Fruit fly (Drosophila melanogaster) whole organism, prepupa: Measurements from ENCODE around the gene CG32110.
A peak's percentile ranks its signal among the peaks of the same experiment; 100 is the strongest.

Source experiments
- Blimp-1 ChIP-seq: fragments of 200-800 bp; sonication (Bioruptor generic); optimal IDR thresholded peaks from 3 replicates; lab custom pipeline; 2017; ENCODE audit warnings: missing biosample characterization, missing genetic modification characterization, mild to moderate bottlenecking, moderate library complexity, missing genetic modification reagents
- CG10631 ChIP-seq: fragments of 200-800 bp; sonication (Bioruptor generic); optimal IDR thresholded peaks from 2 replicates; lab custom pipeline; 2016; ENCODE audit warnings: missing biosample characterization, missing genetic modification characterization
- CG11902 ChIP-seq: fragments of 200-800 bp; sonication (Bioruptor generic); optimal IDR thresholded peaks from 3 replicates; lab custom pipeline; 2016; ENCODE audit warnings: missing biosample characterization, missing genetic modification characterization
- CG15336 ChIP-seq: fragments of 200-800 bp; sonication (Bioruptor generic); IDR thresholded peaks from 2 replicates; pipeline ENCODE4 v1.3.6; 2022; ENCODE audit warnings: missing biosample characterization, missing genetic modification characterization
- CG1621 ChIP-seq: fragments of 200-800 bp; sonication (Bioruptor generic); optimal IDR thresholded peaks from 3 replicates; lab custom pipeline; 2018; ENCODE audit warnings: missing biosample characterization, mild to moderate bottlenecking, missing genetic modification characterization
- CG16779 ChIP-seq: fragments of 200-800 bp; sonication (Bioruptor generic); optimal IDR thresholded peaks from 3 replicates; lab custom pipeline; 2017; ENCODE audit warnings: missing biosample characterization, mild to moderate bottlenecking, missing genetic modification characterization
- CG3032 ChIP-seq: fragments of 200-800 bp; optimal IDR thresholded peaks from 2 replicates; lab custom pipeline; 2019; ENCODE audit warnings: missing biosample characterization, mild to moderate bottlenecking, missing genetic modification characterization, moderate library complexity
- CG31627 ChIP-seq: fragments of 200-800 bp; sonication (Bioruptor generic); optimal IDR thresholded peaks from 3 replicates; lab custom pipeline; 2016; ENCODE audit warnings: missing biosample characterization, missing genetic modification characterization
- CG34406 ChIP-seq: fragments of 200-800 bp; sonication (Bioruptor generic); optimal IDR thresholded peaks from 3 replicates; lab custom pipeline; 2016; ENCODE audit warnings: missing biosample characterization, missing genetic modification characterization
- CG3919 ChIP-seq: fragments of 200-800 bp; sonication (Bioruptor generic); optimal IDR thresholded peaks from 3 replicates; lab custom pipeline; 2016; ENCODE audit warnings: missing biosample characterization, missing genetic modification characterization
- CG4318 ChIP-seq: fragments of 200-800 bp; sonication (Bioruptor generic); optimal IDR thresholded peaks from 3 replicates; lab custom pipeline; 2017; ENCODE audit warnings: missing biosample characterization, mild to moderate bottlenecking, missing genetic modification characterization
- CG6163 ChIP-seq: fragments of 200-800 bp; sonication (Bioruptor generic); IDR thresholded peaks from 3 replicates; pipeline ENCODE4 v1.3.6; 2022; ENCODE audit warnings: missing biosample characterization, missing genetic modification characterization
- CG6276 ChIP-seq: fragments of 200-800 bp; sonication (Bioruptor generic); optimal IDR thresholded peaks from 2 replicates; lab custom pipeline; 2017; ENCODE audit warnings: missing biosample characterization, mild to moderate bottlenecking, missing genetic modification characterization
- CG6808 ChIP-seq: fragments of 200-800 bp; sonication (Bioruptor generic); optimal IDR thresholded peaks from 3 replicates; lab custom pipeline; 2017; ENCODE audit warnings: missing biosample characterization, missing genetic modification characterization, mild to moderate bottlenecking, moderate library complexity, missing genetic modification reagents
- CG6854 ChIP-seq: fragments of 200-800 bp; sonication (Bioruptor generic); optimal IDR thresholded peaks from 2 replicates; lab custom pipeline; 2017; ENCODE audit warnings: missing biosample characterization, mild to moderate bottlenecking, missing genetic modification characterization
- CG8119 ChIP-seq: fragments of 200-800 bp; sonication (Bioruptor generic); IDR thresholded peaks from 3 replicates; pipeline ENCODE4 v1.3.6; 2022; ENCODE audit warnings: missing biosample characterization, missing genetic modification characterization
- CG8319 ChIP-seq: fragments of 200-800 bp; sonication (Bioruptor generic); optimal IDR thresholded peaks from 3 replicates; lab custom pipeline; 2016; ENCODE audit warnings: missing biosample characterization, missing genetic modification characterization
- CG8632 ChIP-seq: fragments of 200-800 bp; sonication (Bioruptor generic); optimal IDR thresholded peaks from 3 replicates; lab custom pipeline; 2016; ENCODE audit warnings: missing biosample characterization, missing genetic modification characterization
- Eip78C ChIP-seq: fragments of 200-800 bp; sonication (Bioruptor generic); peaks from one replicate; lab custom pipeline; 2016; ENCODE audit warnings: missing biosample characterization, missing genetic modification characterization
- Eip93F ChIP-seq: fragments of 200-800 bp; sonication (Bioruptor generic); optimal IDR thresholded peaks from 2 replicates; lab custom pipeline; 2016; ENCODE audit warnings: missing biosample characterization, mild to moderate bottlenecking, missing genetic modification characterization
- Ets21C ChIP-seq: fragments of 200-800 bp; sonication (Bioruptor generic); optimal IDR thresholded peaks from 3 replicates; lab custom pipeline; 2016; ENCODE audit warnings: missing biosample characterization, missing genetic modification characterization
- Gug ChIP-seq: fragments of 200-800 bp; sonication (Bioruptor generic); IDR thresholded peaks from 2 replicates; pipeline ENCODE4 v1.3.6; 2022; ENCODE audit warnings: missing biosample characterization, missing genetic modification characterization
- Hr4 ChIP-seq: fragments of 200-800 bp; sonication (Bioruptor generic); optimal IDR thresholded peaks from 3 replicates; lab custom pipeline; 2016; ENCODE audit warnings: missing biosample characterization, missing genetic modification characterization
- Met ChIP-seq: fragments of 200-800 bp; sonication (Bioruptor generic); optimal IDR thresholded peaks from 3 replicates; lab custom pipeline; 2016; ENCODE audit warnings: missing biosample characterization, missing genetic modification characterization
- OdsH ChIP-seq: fragments of 200-800 bp; sonication (Bioruptor generic); optimal IDR thresholded peaks from 3 replicates; lab custom pipeline; 2016; ENCODE audit warnings: missing biosample characterization, missing genetic modification characterization
- Smox ChIP-seq: fragments of 200-800 bp; sonication (Bioruptor generic); optimal IDR thresholded peaks from 3 replicates; lab custom pipeline; 2016; ENCODE audit warnings: missing biosample characterization, missing genetic modification characterization
- Sox14 ChIP-seq: fragments of 200-800 bp; sonication (Bioruptor generic); optimal IDR thresholded peaks from 3 replicates; lab custom pipeline; 2016; ENCODE audit warnings: missing biosample characterization, missing genetic modification characterization
- Sox15 ChIP-seq: fragments of 200-800 bp; sonication (Bioruptor generic); optimal IDR thresholded peaks from 3 replicates; lab custom pipeline; 2016; ENCODE audit warnings: missing biosample characterization, missing genetic modification characterization
- achi ChIP-seq: fragments of 200-800 bp; sonication (Bioruptor generic); optimal IDR thresholded peaks from 3 replicates; lab custom pipeline; 2016; ENCODE audit warnings: missing biosample characterization, missing genetic modification characterization
- acj6 ChIP-seq: fragments of 200-800 bp; sonication (Bioruptor generic); optimal IDR thresholded peaks from 3 replicates; lab custom pipeline; 2016; ENCODE audit warnings: missing biosample characterization, missing genetic modification characterization
- cyc ChIP-seq: fragments of 200-800 bp; sonication (Bioruptor generic); optimal IDR thresholded peaks from 3 replicates; lab custom pipeline; 2016; ENCODE audit warnings: missing biosample characterization, missing genetic modification characterization
- dac ChIP-seq: fragments of 200-800 bp; sonication (Bioruptor generic); optimal IDR thresholded peaks from 2 replicates; lab custom pipeline; 2017; ENCODE audit warnings: missing biosample characterization, mild to moderate bottlenecking, missing genetic modification characterization
- esn ChIP-seq: fragments of 200-800 bp; sonication (Bioruptor generic); optimal IDR thresholded peaks from 2 replicates; lab custom pipeline; 2016; ENCODE audit warnings: missing biosample characterization, mild to moderate bottlenecking, missing genetic modification characterization, moderate library complexity
- fd59A ChIP-seq: fragments of 200-800 bp; sonication (Bioruptor generic); optimal IDR thresholded peaks from 2 replicates; lab custom pipeline; 2017; ENCODE audit warnings: missing biosample characterization, mild to moderate bottlenecking, missing genetic modification characterization, missing genetic modification reagents
- fd85E ChIP-seq: fragments of 200-800 bp; sonication (Bioruptor generic); optimal IDR thresholded peaks from 3 replicates; lab custom pipeline; 2016; ENCODE audit warnings: missing biosample characterization, missing genetic modification characterization
- fkh ChIP-seq: fragments of 200-800 bp; sonication (Bioruptor generic); optimal IDR thresholded peaks from 3 replicates; lab custom pipeline; 2017; ENCODE audit warnings: missing biosample characterization, mild to moderate bottlenecking, missing genetic modification characterization, moderate library complexity
- lz ChIP-seq: fragments of 200-800 bp; sonication (Bioruptor generic); optimal IDR thresholded peaks from 3 replicates; lab custom pipeline; 2016; ENCODE audit warnings: missing biosample characterization, missing genetic modification characterization
- net ChIP-seq: fragments of 200-800 bp; sonication (Bioruptor generic); optimal IDR thresholded peaks from 3 replicates; lab custom pipeline; 2016; ENCODE audit warnings: missing biosample characterization, missing genetic modification characterization
- salr ChIP-seq, 2 experiments: fragments of 200-800 bp; sonication (Bioruptor generic); optimal IDR thresholded peaks; 3 replicates each; lab custom pipeline; 2016 to 2018; ENCODE audit warnings: missing biosample characterization in 2 of 2, missing genetic modification characterization in 2 of 2, mild to moderate bottlenecking in 1 of 2
- spab ChIP-seq: fragments of 200-800 bp; sonication (Bioruptor generic); optimal IDR thresholded peaks from 2 replicates; lab custom pipeline; 2017; ENCODE audit warnings: missing biosample characterization, mild to moderate bottlenecking, missing genetic modification characterization, missing genetic modification reagents
- ss ChIP-seq, 2 experiments: fragments of 200-800 bp; sonication (Bioruptor generic); optimal IDR thresholded peaks; 2 replicates in 1 of 2; 3 replicates in 1 of 2; lab custom pipeline; 2017 to 2018; ENCODE audit warnings: mild to moderate bottlenecking in 2 of 2, missing biosample characterization in 2 of 2, missing genetic modification characterization in 2 of 2, moderate library complexity in 1 of 2
- svp ChIP-seq: fragments of 200-800 bp; sonication (Bioruptor generic); peaks from one replicate; lab custom pipeline; 2016; ENCODE audit warnings: missing biosample characterization, missing genetic modification characterization
- topi ChIP-seq: fragments of 200-800 bp; sonication (Bioruptor generic); optimal IDR thresholded peaks from 3 replicates; lab custom pipeline; 2016; ENCODE audit warnings: missing biosample characterization, missing genetic modification characterization
- vri ChIP-seq: fragments of 200-800 bp; sonication (Bioruptor generic); optimal IDR thresholded peaks from 3 replicates; lab custom pipeline; 2016; ENCODE audit warnings: missing biosample characterization, mild to moderate bottlenecking, missing genetic modification characterization

The CG32110 gene

DNA sequence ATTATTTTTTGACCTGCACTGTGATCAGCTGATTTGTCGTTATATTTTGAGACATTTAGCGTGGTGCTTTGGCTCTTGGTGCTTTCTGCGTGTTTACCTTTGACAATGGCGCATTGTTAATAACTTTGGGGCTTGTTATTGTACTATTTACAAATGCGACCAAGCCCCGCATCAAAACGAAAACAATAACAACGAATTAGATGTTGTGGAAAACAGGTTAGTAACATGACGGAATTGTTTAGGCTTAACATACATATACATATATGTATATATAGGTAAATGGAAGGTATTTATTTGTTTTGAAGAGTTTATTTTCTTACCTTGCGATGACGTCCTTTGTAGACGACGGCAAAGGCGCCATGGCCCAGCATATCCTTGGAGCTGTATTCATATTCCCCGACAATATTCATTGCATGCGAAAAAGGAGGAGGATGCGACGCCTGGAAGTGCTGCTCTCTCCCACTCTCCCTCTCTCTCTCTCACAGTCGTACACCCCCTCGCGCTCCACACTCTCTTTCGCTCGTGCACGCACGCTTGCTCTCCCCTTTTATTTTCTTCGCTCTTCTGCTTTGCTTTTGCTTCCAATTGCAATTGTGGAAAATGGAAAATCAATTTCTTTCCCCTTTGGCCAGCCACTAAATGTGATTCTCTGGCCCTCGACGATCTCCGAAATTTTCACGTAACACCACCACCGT, 4.3 kb upstream of the CG32110 start:
- no peak for TF ChIP-seq cyc (GFP tag; lab: Kevin White, UChicago)
- TF ChIP-seq CG6163 (GFP tag; lab: Robert Waterston, UW) = peak; percentile 44; the same call in 2 of the 3 replicates
- TF ChIP-seq spab (GFP tag; lab: Kevin White, UChicago) = no peak
- no peak for TF ChIP-seq net (GFP tag; lab: Kevin White, UChicago)
- no peak for TF ChIP-seq Eip93F
- TF ChIP-seq ss (GFP tag; optimal IDR thresholded peaks at IDR 0.05; lab: Kevin White, UChicago) = peak; percentile 30 to 67
- TF ChIP-seq lz (GFP tag; lab: Kevin White, UChicago) = no peak
- no peak for TF ChIP-seq vri (GFP tag; lab: Kevin White, UChicago)
- peak; percentile 37 for TF ChIP-seq Eip78C (GFP tag; lab: Kevin White, UChicago)
- TF ChIP-seq CG1621 = no peak
- TF ChIP-seq CG8119 = peak; percentile 22; the same call in 1 of the 3 replicates
- TF ChIP-seq Smox (GFP tag; lab: Kevin White, UChicago) = no peak
- no peak for TF ChIP-seq Hr4 (GFP tag; lab: Kevin White, UChicago)
- TF ChIP-seq CG31627 = no peak
- no peak for TF ChIP-seq dac (GFP tag; lab: Kevin White, UChicago)
- no peak for TF ChIP-seq topi (GFP tag; lab: Kevin White, UChicago)
- no peak for TF ChIP-seq esn (GFP tag; lab: Kevin White, UChicago)
- TF ChIP-seq Sox14 (GFP tag; lab: Kevin White, UChicago) = no peak
- TF ChIP-seq fkh (GFP tag; lab: Kevin White, UChicago) = peak; percentile 53
- TF ChIP-seq CG6276 (GFP tag; lab: Kevin White, UChicago) = no peak
- no peak for TF ChIP-seq CG6808 (GFP tag; lab: Kevin White, UChicago)
- no peak for TF ChIP-seq Ets21C
- TF ChIP-seq CG16779 = no peak
- no peak for TF ChIP-seq Blimp-1 (GFP tag; lab: Kevin White, UChicago)
- no peak for TF ChIP-seq salr (GFP tag; optimal IDR thresholded peaks at IDR 0.05; lab: Kevin White, UChicago)
- TF ChIP-seq achi (GFP tag; lab: Kevin White, UChicago) = no peak
- no peak for TF ChIP-seq Sox15 (GFP tag; lab: Kevin White, UChicago)
- TF ChIP-seq CG11902 (GFP tag; lab: Kevin White, UChicago) = no peak
- TF ChIP-seq svp = no peak
- no peak for TF ChIP-seq CG8632
- no peak for TF ChIP-seq acj6 (GFP tag; lab: Kevin White, UChicago)
- no peak for TF ChIP-seq fd59A (GFP tag; lab: Kevin White, UChicago)
- TF ChIP-seq fd85E (GFP tag; lab: Kevin White, UChicago) = no peak
- no peak for TF ChIP-seq Met (GFP tag; lab: Kevin White, UChicago)
- TF ChIP-seq CG6854 (GFP tag; lab: Kevin White, UChicago) = no peak
- peak; percentile 16; the same call in 1 of the 2 replicates for TF ChIP-seq CG15336 (GFP tag; lab: Robert Waterston, UW)
- no peak for TF ChIP-seq CG3919 (GFP tag; lab: Kevin White, UChicago)
- no peak for TF ChIP-seq CG10631 (GFP tag; lab: Kevin White, UChicago)
- no peak for TF ChIP-seq Gug (GFP tag; lab: Robert Waterston, UW)
- no peak for TF ChIP-seq CG4318 (GFP tag; lab: Kevin White, UChicago)
- TF ChIP-seq CG3032 (tag; lab: Kevin White, UChicago) = no peak
- no peak for TF ChIP-seq OdsH (GFP tag; lab: Kevin White, UChicago)
- TF ChIP-seq CG34406 (GFP tag; lab: Kevin White, UChicago) = no peak
- no peak for TF ChIP-seq CG8319
